3 fruit fly cellular contexts compared by ENCODE assay signal in genomic region chr2L:17375955-17376659, dm6.
TF ChIP-seq lines count a peak whose summit lies in the region.

No protein-coding gene starts in this region.

- TF ChIP-seq CTCF in whole organism, embryonic (GFP tag; optimal IDR thresholded peaks at IDR 0.05; lab: Kevin White, UChicago): no peak

TF ChIP-seq in whole organism, embryonic, 481 proteins besides CTCF, POLR2A, EP300 and RAD21:
- TF ChIP-seq C15 (GFP tag; IDR thresholded peaks at IDR 0.05; lab: Robert Waterston, UW) (no peak), sd (tag; optimal IDR thresholded peaks at IDR 0.05; lab: Kevin White, UChicago) (no peak), CG8281 (tag; optimal IDR thresholded peaks at IDR 0.05; lab: Kevin White, UChicago) (peak; percentile 91), CG12769 (tag; optimal IDR thresholded peaks at IDR 0.05; lab: Kevin White, UChicago) (peak; percentile 3), Nf-YC (tag; optimal IDR thresholded peaks at IDR 0.05; lab: Kevin White, UChicago) (no peak), rib (GFP tag; IDR thresholded peaks at IDR 0.05; lab: Robert Waterston, UW) (no peak), sim (GFP tag; IDR thresholded peaks at IDR 0.05; lab: Robert Waterston, UW) (no peak), CG18011 (GFP tag; optimal IDR thresholded peaks at IDR 0.05; lab: Kevin White, UChicago) (no peak), ranshi (GFP tag; IDR thresholded peaks at IDR 0.05; lab: Robert Waterston, UW) (no peak), gt (GFP tag; IDR thresholded peaks at IDR 0.05; lab: Robert Waterston, UW) (no peak), Meics (GFP tag; optimal IDR thresholded peaks at IDR 0.05; lab: Kevin White, UChicago) (no peak)
TF ChIP-seq in whole organism, embryonic: peak in this region for 2.

TF ChIP-seq in whole organism, prepupa, 60 proteins besides CTCF, POLR2A, EP300 and RAD21:
- TF ChIP-seq Hr39 (GFP tag; optimal IDR thresholded peaks at IDR 0.05; lab: Kevin White, UChicago) (no peak), achi (GFP tag; optimal IDR thresholded peaks at IDR 0.05; lab: Kevin White, UChicago) (peak; percentile 7), spab (GFP tag; optimal IDR thresholded peaks at IDR 0.05; lab: Kevin White, UChicago) (no peak), Lpt (GFP tag; optimal IDR thresholded peaks at IDR 0.05; lab: Kevin White, UChicago) (no peak), esn (GFP tag; optimal IDR thresholded peaks at IDR 0.05; lab: Kevin White, UChicago) (no peak), CG16779 (tag; optimal IDR thresholded peaks at IDR 0.05; lab: Kevin White, UChicago) (no peak), OdsH (GFP tag; optimal IDR thresholded peaks at IDR 0.05; lab: Kevin White, UChicago) (no peak), CG8119 (GFP tag; IDR thresholded peaks at IDR 0.05; lab: Robert Waterston, UW) (no peak; the same call in 2 of the 3 replicates), CG6792 (GFP tag; optimal IDR thresholded peaks at IDR 0.05; lab: Kevin White, UChicago) (no peak), lz (GFP tag; optimal IDR thresholded peaks at IDR 0.05; lab: Kevin White, UChicago) (no peak), CG32006 (GFP tag; optimal IDR thresholded peaks at IDR 0.05; lab: Kevin White, UChicago) (peak; percentile 47), CG1621 (tag; optimal IDR thresholded peaks at IDR 0.05; lab: Kevin White, UChicago) (no peak), CG11902 (GFP tag; optimal IDR thresholded peaks at IDR 0.05; lab: Kevin White, UChicago) (no peak), CG3919 (GFP tag; optimal IDR thresholded peaks at IDR 0.05; lab: Kevin White, UChicago) (no peak), CG11294 (GFP tag; IDR thresholded peaks at IDR 0.05; lab: Robert Waterston, UW) (no peak), CG6854 (GFP tag; optimal IDR thresholded peaks at IDR 0.05; lab: Kevin White, UChicago) (no peak), Sox14 (GFP tag; optimal IDR thresholded peaks at IDR 0.05; lab: Kevin White, UChicago) (no peak), Hr38 (GFP tag; optimal IDR thresholded peaks at IDR 0.05; lab: Kevin White, UChicago) (no peak), Eip78C (GFP tag; lab: Kevin White, UChicago) (peak; percentile 58), CG15336 (GFP tag; IDR thresholded peaks at IDR 0.05; lab: Robert Waterston, UW) (0 out of 2 replicates have a peak, but pooled peaks have one; percentile 8), dsx (GFP tag; optimal IDR thresholded peaks at IDR 0.05; lab: Kevin White, UChicago; ENCODE audit: poor library complexity, severe bottlenecking) (peak; percentile 82), CG34406 (GFP tag; optimal IDR thresholded peaks at IDR 0.05; lab: Kevin White, UChicago) (no peak), dac (GFP tag; optimal IDR thresholded peaks at IDR 0.05; lab: Kevin White, UChicago) (no peak), CG10631 (GFP tag; optimal IDR thresholded peaks at IDR 0.05; lab: Kevin White, UChicago) (peak; percentile 35), Eip75B (GFP tag; optimal IDR thresholded peaks at IDR 0.05; lab: Kevin White, UChicago) (no peak), fd59A (GFP tag; optimal IDR thresholded peaks at IDR 0.05; lab: Kevin White, UChicago) (no peak)

TF ChIP-seq in whole organism, pupa, 21 proteins besides CTCF, POLR2A, EP300 and RAD21:
- TF ChIP-seq CG14655 (GFP tag; optimal IDR thresholded peaks at IDR 0.05; lab: Kevin White, UChicago) (peak; percentile 33), EcR (GFP tag; optimal IDR thresholded peaks at IDR 0.05; lab: Kevin White, UChicago) (peak; percentile 72), CG17806 (tag; optimal IDR thresholded peaks at IDR 0.05; lab: Kevin White, UChicago) (peak; percentile 32), CG8159 (tag; optimal IDR thresholded peaks at IDR 0.05; lab: Kevin White, UChicago) (peak; percentile 30), CG8301 (tag; optimal IDR thresholded peaks at IDR 0.05; lab: Kevin White, UChicago) (peak; percentile 25), CG4496 (GFP tag; IDR thresholded peaks at IDR 0.05; lab: Robert Waterston, UW) (no peak), CG15710 (tag; optimal IDR thresholded peaks at IDR 0.05; lab: Kevin White, UChicago) (no peak), CG9948 (tag; optimal IDR thresholded peaks at IDR 0.05; lab: Kevin White, UChicago) (peak; percentile 26)
